Worm (Caenorhabditis elegans) whole organism, L1 larva: ENCODE measurements around the gene cutl-28.

Source experiments
- C34B4.2 ChIP-seq: sonication (generic microtip); optimal IDR thresholded peaks from 2 replicates; lab custom pipeline; 2017; ENCODE audit warnings: mild to moderate bottlenecking, missing genetic modification characterization, missing compliant biosample characterization
- alr-1 ChIP-seq: fragments of 200-800 bp; sonication (Bioruptor generic); optimal IDR thresholded peaks from 2 replicates; lab custom pipeline; 2018; ENCODE audit warnings: borderline replicate concordance, mild to moderate bottlenecking, missing genetic modification characterization, missing compliant biosample characterization
- aly-2 ChIP-seq: fragments of 150-350 bp; optimal IDR thresholded peaks from 2 replicates; lab custom pipeline; 2014; ENCODE audit warnings: missing biosample characterization, missing genetic modification characterization
- ceh-63 ChIP-seq: fragments of 200-800 bp; sonication (Bioruptor generic); optimal IDR thresholded peaks from 2 replicates; lab custom pipeline; 2018; ENCODE audit warnings: mild to moderate bottlenecking, missing genetic modification characterization, missing compliant biosample characterization
- ces-1 ChIP-seq: fragments of 150-350 bp; optimal IDR thresholded peaks from 2 replicates; lab custom pipeline; 2014; ENCODE audit warnings: missing biosample characterization, missing genetic modification reagents, missing genetic modification characterization
- dpl-1 ChIP-seq, 3 experiments: fragments of 150-350 bp in 2 of 3; sonication (generic microtip) in 1 of 3; optimal IDR thresholded peaks; 2 replicates each; lab custom pipeline; 2014 to 2017; ENCODE audit warnings: missing biosample characterization in 3 of 3, missing genetic modification characterization in 3 of 3, missing genetic modification reagents in 3 of 3
- dsc-1 ChIP-seq: sonication (generic microtip); optimal IDR thresholded peaks from 2 replicates; lab custom pipeline; 2016; ENCODE audit warnings: mild to moderate bottlenecking, missing genetic modification characterization, missing compliant biosample characterization
- efl-1 ChIP-seq, 4 experiments: fragments of 150-350 bp; optimal IDR thresholded peaks in 3 of 4; peaks in 1 of 4; 1 replicate in 1 of 4; 2 replicates in 3 of 4; lab custom pipeline; 2014; ENCODE audit warnings: missing biosample characterization in 2 of 4, missing genetic modification characterization in 2 of 4, missing genetic modification reagents in 2 of 4
- elt-2 ChIP-seq: sonication (generic microtip); optimal IDR thresholded peaks from 2 replicates; lab custom pipeline; 2016; ENCODE audit warnings: missing genetic modification characterization, mild to moderate bottlenecking, inconsistent platforms, missing compliant biosample characterization, missing genetic modification reagents
- fkh-8 ChIP-seq: sonication (generic microtip); optimal IDR thresholded peaks from 2 replicates; lab custom pipeline; 2016; ENCODE audit warnings: mild to moderate bottlenecking, missing genetic modification characterization, missing compliant biosample characterization
- hlh-17 ChIP-seq: fragments of 200-800 bp; sonication (Bioruptor generic); optimal IDR thresholded peaks from 2 replicates; lab custom pipeline; 2018; ENCODE audit warnings: missing genetic modification characterization, mild to moderate bottlenecking, missing compliant biosample characterization, moderate library complexity, borderline replicate concordance
- lin-14 ChIP-seq: fragments of 200-800 bp; sonication (Bioruptor generic); optimal IDR thresholded peaks from 2 replicates; lab custom pipeline; 2018; ENCODE audit warnings: mild to moderate bottlenecking, missing genetic modification characterization, moderate library complexity, missing compliant biosample characterization
- lin-15B ChIP-seq: fragments of 150-350 bp; sonication (generic microtip); optimal IDR thresholded peaks from 3 replicates; lab custom pipeline; 2014; ENCODE audit warnings: missing biosample characterization, missing genetic modification characterization
- lsy-2 ChIP-seq, 2 experiments: fragments of 150-350 bp; optimal IDR thresholded peaks; 2 replicates each; lab custom pipeline; 2014; ENCODE audit warnings: missing biosample characterization in 2 of 2, missing genetic modification characterization in 2 of 2
- mdl-1 ChIP-seq, 2 experiments: fragments of 150-350 bp; optimal IDR thresholded peaks; 2 replicates each; lab custom pipeline; 2014 to 2017; ENCODE audit warnings: missing biosample characterization in 2 of 2, missing genetic modification characterization in 2 of 2, inconsistent platforms in 1 of 2
- mef-2 ChIP-seq: fragments of 150-350 bp; optimal IDR thresholded peaks from 2 replicates; lab custom pipeline; 2014; ENCODE audit warnings: missing biosample characterization, missing genetic modification characterization
- nhr-12 ChIP-seq: sonication (generic microtip); optimal IDR thresholded peaks from 2 replicates; lab custom pipeline; 2017; ENCODE audit warnings: missing biosample characterization, missing genetic modification characterization
- nhr-47 ChIP-seq: sonication (generic microtip); optimal IDR thresholded peaks from 2 replicates; lab custom pipeline; 2016; ENCODE audit warnings: mild to moderate bottlenecking, missing genetic modification characterization, moderate library complexity, missing compliant biosample characterization
- nhr-71 ChIP-seq: sonication (generic microtip); optimal IDR thresholded peaks from 2 replicates; lab custom pipeline; 2016; ENCODE audit warnings: mild to moderate bottlenecking, missing genetic modification characterization, moderate library complexity, missing compliant biosample characterization
- nhr-76 ChIP-seq: sonication (generic microtip); optimal IDR thresholded peaks from 2 replicates; lab custom pipeline; 2017; ENCODE audit warnings: missing biosample characterization, missing genetic modification characterization
- nhr-85 ChIP-seq: sonication (generic microtip); peaks from one replicate; lab custom pipeline; 2016; ENCODE audit warnings: missing genetic modification characterization, inconsistent platforms, missing compliant biosample characterization
- pax-3 ChIP-seq: fragments of 200-800 bp; sonication (Bioruptor generic); optimal IDR thresholded peaks from 2 replicates; lab custom pipeline; 2018; ENCODE audit warnings: mild to moderate bottlenecking, missing genetic modification characterization, moderate library complexity, missing compliant biosample characterization
- rnt-1 ChIP-seq: sonication (generic microtip); optimal IDR thresholded peaks from 2 replicates; lab custom pipeline; 2016; ENCODE audit warnings: mild to moderate bottlenecking, missing genetic modification characterization, moderate library complexity, missing compliant biosample characterization
- skn-1 ChIP-seq: fragments of 150-350 bp; optimal IDR thresholded peaks from 2 replicates; lab custom pipeline; 2014; ENCODE audit warnings: missing biosample characterization, missing genetic modification characterization
- sox-4 ChIP-seq: sonication (generic microtip); optimal IDR thresholded peaks from 2 replicates; lab custom pipeline; 2016; ENCODE audit warnings: missing genetic modification characterization, missing compliant biosample characterization
- sup-37 ChIP-seq: fragments of 200-800 bp; sonication (Bioruptor generic); optimal IDR thresholded peaks from 2 replicates; lab custom pipeline; 2018; ENCODE audit warnings: mild to moderate bottlenecking, missing genetic modification characterization, missing compliant biosample characterization
- swsn-7 ChIP-seq: sonication (generic microtip); optimal IDR thresholded peaks from 2 replicates; lab custom pipeline; 2016; ENCODE audit warnings: missing genetic modification characterization, missing compliant biosample characterization

Gene cutl-28

DNA sequence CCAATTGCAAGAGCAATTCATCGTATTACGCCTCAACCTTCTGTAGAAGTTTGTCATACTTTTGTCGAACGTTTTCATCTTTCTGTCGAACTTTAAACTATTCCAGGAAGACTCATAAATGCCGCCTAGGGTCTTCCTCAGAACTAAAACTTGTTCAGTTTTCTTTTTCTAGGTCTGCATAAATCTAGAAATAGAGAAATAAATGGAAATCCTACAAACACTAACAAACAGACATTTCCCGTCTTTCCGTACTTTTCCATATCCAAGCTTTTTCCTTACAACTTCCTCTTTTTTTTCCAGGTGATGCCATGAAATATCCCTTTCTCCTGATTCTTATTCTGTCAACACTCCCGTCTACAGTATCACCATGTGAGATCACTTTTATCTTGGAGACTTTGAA, at the start of gene cutl-28:
Gene cutl-28, plus strand, starts transcription at position 301 of the 400 bp plus-strand sequence.
- TF ChIP-seq alr-1 (tag; lab: Kevin White, UChicago): no peak
- no peak for TF ChIP-seq C34B4.2 (tag; lab: Kevin White, UChicago)
- TF ChIP-seq nhr-76 (tag; lab: Kevin White, UChicago): no peak
- no peak for TF ChIP-seq sup-37
- peak; percentile 2 for TF ChIP-seq nhr-85 (tag; lab: Kevin White, UChicago)

DNA sequence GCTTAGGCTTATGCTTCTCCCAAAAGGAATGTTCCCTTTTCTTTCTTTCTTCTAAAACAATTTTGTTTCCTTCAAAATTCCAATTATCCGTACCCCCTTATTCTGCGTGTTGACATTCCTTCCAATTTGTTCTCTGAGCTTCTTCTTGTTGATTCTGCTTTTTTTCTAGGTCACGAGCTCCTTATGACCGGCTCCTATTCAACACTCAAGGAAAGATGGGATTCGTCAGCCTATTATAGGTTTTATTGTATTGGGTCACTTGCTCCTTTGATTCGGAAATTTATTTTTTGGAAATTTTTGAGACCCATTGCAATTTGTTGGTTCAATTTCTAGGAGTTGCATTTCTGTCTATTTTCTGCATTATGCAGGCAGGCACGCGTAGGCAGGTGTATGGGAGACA, 45.1 kb upstream of the cutl-28 start:
- no peak for TF ChIP-seq nhr-12
- TF ChIP-seq lin-15B: no peak
- no peak for TF ChIP-seq sox-4
- no peak for TF ChIP-seq skn-1 (tag; lab: Kevin White, UChicago)
- peak; percentile 33 for TF ChIP-seq dsc-1
- no peak for TF ChIP-seq swsn-7 (tag; lab: Kevin White, UChicago)
- peak; percentile 18 for TF ChIP-seq lin-14
- peak; percentile 59 for TF ChIP-seq pax-3 (tag; lab: Kevin White, UChicago)

ce11 chrIV:643481-643880, 40.8 kb upstream of the cutl-28 start:
- TF ChIP-seq sox-4 (peak; percentile 62), pax-3 (tag; lab: Kevin White, UChicago) (peak; percentile 27), dsc-1 (peak; percentile 87), nhr-47 (tag; lab: Kevin White, UChicago) (peak; percentile 28), mef-2 (tag; lab: Kevin White, UChicago) (no peak), mdl-1 (tag; optimal IDR thresholded peaks at IDR 0.05; lab: Kevin White, UChicago) (no peak), nhr-71 (peak; percentile 29)

- no peak for TF ChIP-seq ceh-63 (GFP tag; lab: Kevin White, UChicago)
- peak; percentile 18 for TF ChIP-seq nhr-47 (tag; lab: Kevin White, UChicago)
- TF ChIP-seq rnt-1 (tag; lab: Kevin White, UChicago): no peak
- peak; percentile 78 for TF ChIP-seq dsc-1
- peak; percentile 39 for TF ChIP-seq pax-3 (tag; lab: Kevin White, UChicago)
- peak; percentile 59 for TF ChIP-seq fkh-8 (tag; lab: Kevin White, UChicago)
- TF ChIP-seq dpl-1 (GFP tag; optimal IDR thresholded peaks at IDR 0.05; lab: Kevin White, UChicago): no peak
- TF ChIP-seq aly-2: no peak
Measured at ce11 chrIV:648362-648761, 35.9 kb upstream of the cutl-28 start.

- TF ChIP-seq efl-1 (optimal IDR thresholded peaks at IDR 0.05; lab: Kevin White, UChicago) (no peak), efl-1 (GFP tag; optimal IDR thresholded peaks at IDR 0.05 in 1 of 2; lab: Kevin White, UChicago) (peak in 1 of 2 experiments; percentile 41), ces-1 (GFP tag; lab: Kevin White, UChicago) (no peak), hlh-17 (GFP tag; lab: Kevin White, UChicago) (no peak)
Measured at ce11 chrIV:649365-649764, 34.9 kb upstream of the cutl-28 start, which contains the start of gene K11H12.9. Gene K11H12.9 (plus strand): TSS chrIV:649665.

ce11 chrIV:653138-653848, 31.0 kb upstream of the cutl-28 start, which contains the start of gene K11H12.1:
Gene K11H12.1 (minus strand): TSS chrIV:653421.
- TF ChIP-seq lsy-2 (tag; optimal IDR thresholded peaks at IDR 0.05; lab: Kevin White, UChicago): peak in 1 of 2 experiments; percentile 46
- TF ChIP-seq nhr-85 (tag; lab: Kevin White, UChicago): peak; percentile 37
- no peak for TF ChIP-seq elt-2 (tag; lab: Kevin White, UChicago)
- TF ChIP-seq efl-1 (optimal IDR thresholded peaks at IDR 0.05; lab: Kevin White, UChicago): no peak
- TF ChIP-seq efl-1 (GFP tag; optimal IDR thresholded peaks at IDR 0.05 in 1 of 2; lab: Kevin White, UChicago): peak in 1 of 2 experiments; percentile 63
